Worm (Caenorhabditis elegans): Measurements from ENCODE around the gene nspd-6.

- TF ChIP-seq egl-27 (tag; optimal IDR thresholded peaks at IDR 0.05) (no peak), nhr-12 (tag; optimal IDR thresholded peaks at IDR 0.05) (no peak), fkh-10 (GFP tag; optimal IDR thresholded peaks at IDR 0.05) (no peak), mdl-1 (tag; optimal IDR thresholded peaks at IDR 0.05) (no peak), mml-1 (tag; optimal IDR thresholded peaks at IDR 0.05) (no peak), R02D3.7 (tag; optimal IDR thresholded peaks at IDR 0.05) (no peak), nhr-237 (tag; optimal IDR thresholded peaks at IDR 0.05) (no peak), daf-12 (tag; optimal IDR thresholded peaks at IDR 0.05) (no peak), pha-4 (tag; optimal IDR thresholded peaks at IDR 0.05) (peak; percentile 70), nhr-25 (tag; optimal IDR thresholded peaks at IDR 0.05) (no peak), eor-1 (tag; optimal IDR thresholded peaks at IDR 0.05) (no peak), nhr-77 (tag; optimal IDR thresholded peaks at IDR 0.05) (no peak)
These were observed 21.1 kb upstream of the nspd-6 start, which contains the start of the genes W03F8.6 and mtrf-1L for ce11 chrIV:5186480-5187205.

Data from whole organism, L3 larva.